Worm (Caenorhabditis elegans): Measurements from ENCODE around the gene C15C8.7.

- TF ChIP-seq zag-1 (tag; optimal IDR thresholded peaks at IDR 0.05) (no peak), elt-1 (tag; optimal IDR thresholded peaks at IDR 0.05) (no peak), sea-2 (GFP tag; optimal IDR thresholded peaks at IDR 0.05) (no peak), lin-39 (tag; optimal IDR thresholded peaks at IDR 0.05) (no peak), nhr-11 (tag; optimal IDR thresholded peaks at IDR 0.05) (no peak), tbx-2 (tag; optimal IDR thresholded peaks at IDR 0.05) (no peak), pqm-1 (tag; optimal IDR thresholded peaks at IDR 0.05) (no peak), fos-1 (tag; optimal IDR thresholded peaks at IDR 0.05) (no peak)
These were observed 30.7 kb downstream of the C15C8.7 start, which contains the start of gene R11D1.4 for ce11 chrV:12714120-12714519.
